Fruit fly (Drosophila melanogaster) whole organism, embryonic: ENCODE measurements around the gene park.

Source experiments
- Abd-B ChIP-seq: fragments of 200-800 bp; sonication (Bioruptor generic); optimal IDR thresholded peaks from 2 replicates; lab custom pipeline; 2018; ENCODE audit warnings: missing biosample characterization, mild to moderate bottlenecking, missing genetic modification characterization, moderate library complexity
- B-H2 ChIP-seq: fragments of 200-800 bp; sonication (Bioruptor generic); optimal IDR thresholded peaks from 2 replicates; lab custom pipeline; 2018; ENCODE audit warnings: missing biosample characterization, mild to moderate bottlenecking, missing genetic modification characterization
- Bteb2 ChIP-seq: fragments of 200-800 bp; sonication (Bioruptor generic); optimal IDR thresholded peaks from 2 replicates; lab custom pipeline; 2016; ENCODE audit warnings: missing biosample characterization, missing genetic modification characterization
- CG1024 ChIP-seq: fragments of 200-800 bp; sonication (Bioruptor generic); IDR thresholded peaks from 2 replicates; pipeline ENCODE4 v1.3.6; 2022; ENCODE audit warnings: missing biosample characterization, missing genetic modification characterization
- CG10543 ChIP-seq: fragments of 200-800 bp; sonication (Bioruptor generic); optimal IDR thresholded peaks from 3 replicates; lab custom pipeline; 2017; ENCODE audit warnings: missing biosample characterization, mild to moderate bottlenecking, missing genetic modification characterization, moderate library complexity
- CG10654 ChIP-seq: fragments of 200-800 bp; sonication (Bioruptor generic); optimal IDR thresholded peaks from 2 replicates; lab custom pipeline; 2016; ENCODE audit warnings: missing biosample characterization, missing genetic modification characterization
- CG12942 ChIP-seq: fragments of 200-800 bp; sonication (Bioruptor generic); optimal IDR thresholded peaks from 3 replicates; lab custom pipeline; 2016; ENCODE audit warnings: missing biosample characterization, missing genetic modification characterization
- CG14710 ChIP-seq: fragments of 200-800 bp; sonication (Bioruptor generic); optimal IDR thresholded peaks from 3 replicates; lab custom pipeline; 2019; ENCODE audit warnings: missing biosample characterization, mild to moderate bottlenecking, missing genetic modification characterization, moderate library complexity
- CG15011 ChIP-seq: fragments of 200-800 bp; sonication (Bioruptor generic); optimal IDR thresholded peaks from 3 replicates; lab custom pipeline; 2018; ENCODE audit warnings: missing biosample characterization, mild to moderate bottlenecking, missing genetic modification characterization
- CG1529 ChIP-seq: fragments of 200-800 bp; sonication (Bioruptor generic); optimal IDR thresholded peaks from 3 replicates; lab custom pipeline; 2018; ENCODE audit warnings: missing biosample characterization, missing genetic modification characterization
- CG15601 ChIP-seq: fragments of 200-800 bp; sonication (Bioruptor generic); optimal IDR thresholded peaks from 3 replicates; lab custom pipeline; 2019; ENCODE audit warnings: missing biosample characterization, mild to moderate bottlenecking, missing genetic modification characterization, moderate library complexity
- CG16779 ChIP-seq: fragments of 200-800 bp; sonication (Bioruptor generic); IDR thresholded peaks from 2 replicates; pipeline ENCODE4 v1.3.6; 2022; ENCODE audit warnings: missing biosample characterization, missing genetic modification characterization
- CG16815 ChIP-seq: fragments of 200-800 bp; sonication (Bioruptor generic); optimal IDR thresholded peaks from 3 replicates; lab custom pipeline; 2017; ENCODE audit warnings: missing biosample characterization, mild to moderate bottlenecking, missing genetic modification characterization
- CG17612 ChIP-seq: fragments of 200-800 bp; sonication (Bioruptor generic); IDR thresholded peaks from 2 replicates; pipeline ENCODE4 v1.3.6; 2022; ENCODE audit warnings: missing biosample characterization, missing genetic modification characterization
- CG30020 ChIP-seq: fragments of 200-800 bp; optimal IDR thresholded peaks from 2 replicates; lab custom pipeline; 2019; ENCODE audit warnings: missing biosample characterization, mild to moderate bottlenecking, missing genetic modification characterization, moderate library complexity
- CG34224 ChIP-seq: fragments of 200-800 bp; sonication (Bioruptor generic); IDR thresholded peaks from 3 replicates; pipeline ENCODE4 v1.3.6; 2022; ENCODE audit warnings: missing biosample characterization, missing genetic modification characterization; ENCODE audit not compliant: partially characterized antibody
- CG42726 ChIP-seq: fragments of 200-800 bp; sonication (Bioruptor generic); IDR thresholded peaks from 2 replicates; pipeline ENCODE4 v1.3.6; 2022; ENCODE audit warnings: missing biosample characterization, missing genetic modification characterization; ENCODE audit not compliant: partially characterized antibody
- CG4282 ChIP-seq: fragments of 200-800 bp; sonication (Bioruptor generic); optimal IDR thresholded peaks from 2 replicates; lab custom pipeline; 2016; ENCODE audit warnings: missing biosample characterization, missing genetic modification characterization
- CG6683 ChIP-seq: fragments of 200-800 bp; sonication (Bioruptor generic); optimal IDR thresholded peaks from 2 replicates; lab custom pipeline; 2017; ENCODE audit warnings: missing biosample characterization, mild to moderate bottlenecking, missing genetic modification characterization, missing genetic modification reagents
- CG6791 ChIP-seq: fragments of 200-800 bp; sonication (Bioruptor generic); IDR thresholded peaks from 3 replicates; pipeline ENCODE4 v1.3.6; 2022; ENCODE audit warnings: missing biosample characterization, missing genetic modification characterization; ENCODE audit not compliant: partially characterized antibody
- CG9876 ChIP-seq: fragments of 200-800 bp; sonication (Bioruptor generic); optimal IDR thresholded peaks from 2 replicates; lab custom pipeline; 2016; ENCODE audit warnings: missing biosample characterization, missing genetic modification characterization
- CkIIα-i1 ChIP-seq: fragments of 200-800 bp; sonication (Bioruptor generic); IDR thresholded peaks from 2 replicates; pipeline ENCODE4 v1.3.6; 2022; ENCODE audit warnings: missing biosample characterization, missing genetic modification characterization
- D ChIP-seq, 2 experiments: fragments of 200-800 bp in 1 of 2; fragments of >200 bp in 1 of 2; sonication (Bioruptor generic) in 1 of 2; optimal IDR thresholded peaks; 2 replicates in 1 of 2; 3 replicates in 1 of 2; lab custom pipeline; 2017; ENCODE audit warnings: mild to moderate bottlenecking in 1 of 2, missing biosample characterization in 1 of 2, missing genetic modification characterization in 1 of 2, missing genetic modification reagents in 1 of 2
- Doc3 ChIP-seq: fragments of 200-800 bp; sonication (Bioruptor generic); IDR thresholded peaks from 3 replicates; pipeline ENCODE4 v1.3.6; 2022; ENCODE audit warnings: missing biosample characterization, missing genetic modification characterization; ENCODE audit not compliant: partially characterized antibody
- Drgx ChIP-seq: fragments of 200-800 bp; sonication (Bioruptor generic); IDR thresholded peaks from 2 replicates; pipeline ENCODE4 v1.3.6; 2022; ENCODE audit warnings: missing biosample characterization, missing genetic modification characterization
- Fer3 ChIP-seq: fragments of 200-800 bp; sonication (Bioruptor generic); optimal IDR thresholded peaks from 2 replicates; lab custom pipeline; 2018; ENCODE audit warnings: missing biosample characterization, mild to moderate bottlenecking, missing genetic modification characterization, moderate library complexity
- Gug ChIP-seq: fragments of 200-800 bp; sonication (Bioruptor generic); IDR thresholded peaks from 4 replicates; pipeline ENCODE4 v1.3.6; 2022; ENCODE audit warnings: missing biosample characterization, missing genetic modification characterization
- Hey ChIP-seq: fragments of 200-800 bp; sonication (Bioruptor generic); optimal IDR thresholded peaks from 3 replicates; lab custom pipeline; 2018; ENCODE audit warnings: missing biosample characterization, mild to moderate bottlenecking, missing genetic modification characterization
- Med ChIP-seq: fragments of 200-800 bp; sonication (Bioruptor generic); peaks from one replicate; lab custom pipeline; 2016; ENCODE audit warnings: missing biosample characterization, missing genetic modification characterization, mild to moderate bottlenecking, inconsistent platforms, moderate library complexity
- Mes4 ChIP-seq: fragments of 200-800 bp; sonication (Bioruptor generic); optimal IDR thresholded peaks from 2 replicates; lab custom pipeline; 2016; ENCODE audit warnings: missing biosample characterization, missing genetic modification characterization
- Neu2 ChIP-seq: fragments of 200-800 bp; sonication (Bioruptor generic); optimal IDR thresholded peaks from 3 replicates; lab custom pipeline; 2016; ENCODE audit warnings: missing biosample characterization, missing genetic modification characterization, borderline replicate concordance
- Oli ChIP-seq: fragments of 200-800 bp; sonication (Bioruptor generic); optimal IDR thresholded peaks from 2 replicates; lab custom pipeline; 2018; ENCODE audit warnings: missing biosample characterization, mild to moderate bottlenecking, missing genetic modification characterization, moderate library complexity
- Spps ChIP-seq: fragments of 200-800 bp; sonication (Bioruptor generic); optimal IDR thresholded peaks from 2 replicates; lab custom pipeline; 2018; ENCODE audit warnings: missing biosample characterization, mild to moderate bottlenecking, missing genetic modification characterization
- Vsx1 ChIP-seq: fragments of 200-800 bp; sonication (Bioruptor generic); optimal IDR thresholded peaks from 2 replicates; lab custom pipeline; 2017; ENCODE audit warnings: missing biosample characterization, mild to moderate bottlenecking, missing genetic modification characterization, missing genetic modification reagents
- ap ChIP-seq: fragments of 200-800 bp; sonication (Bioruptor generic); IDR thresholded peaks from 2 replicates; pipeline ENCODE4 v1.3.6; 2022; ENCODE audit warnings: missing biosample characterization, missing genetic modification characterization
- dan ChIP-seq: fragments of 200-800 bp; sonication (Bioruptor generic); IDR thresholded peaks from 2 replicates; pipeline ENCODE4 v1.3.6; 2022; ENCODE audit warnings: missing biosample characterization, missing genetic modification characterization
- esg ChIP-seq: fragments of 200-800 bp; sonication (Bioruptor generic); conservative IDR thresholded peaks from 2 replicates; pipeline ENCODE4 v1.3.6; 2022; ENCODE audit warnings: missing biosample characterization, missing genetic modification characterization
- fd102C ChIP-seq: fragments of 200-800 bp; sonication (Bioruptor generic); optimal IDR thresholded peaks from 2 replicates; lab custom pipeline; 2018; ENCODE audit warnings: missing biosample characterization, mild to moderate bottlenecking, missing genetic modification characterization, moderate library complexity
- ftz-f1 ChIP-seq: fragments of 200-800 bp; sonication (Bioruptor generic); optimal IDR thresholded peaks from 2 replicates; lab custom pipeline; 2016; ENCODE audit warnings: missing biosample characterization, missing genetic modification characterization
- gfzf ChIP-seq: fragments of 200-800 bp; sonication (Bioruptor generic); optimal IDR thresholded peaks from 2 replicates; lab custom pipeline; 2016; ENCODE audit warnings: missing biosample characterization, mild to moderate bottlenecking, missing genetic modification characterization, moderate library complexity
- hbn ChIP-seq: fragments of 200-800 bp; sonication (Bioruptor generic); IDR thresholded peaks from 2 replicates; pipeline ENCODE4 v1.3.6; 2022; ENCODE audit warnings: missing biosample characterization, missing genetic modification characterization; ENCODE audit not compliant: partially characterized antibody
- hth ChIP-seq: fragments of >200 bp; optimal IDR thresholded peaks from 2 replicates; lab custom pipeline; 2017; ENCODE audit warnings: inconsistent platforms
- pita ChIP-seq: fragments of 200-800 bp; sonication (Bioruptor generic); optimal IDR thresholded peaks from 2 replicates; lab custom pipeline; 2017; ENCODE audit warnings: missing biosample characterization, mild to moderate bottlenecking, missing genetic modification characterization
- pnt ChIP-seq: fragments of 200-800 bp; sonication (Bioruptor generic); optimal IDR thresholded peaks from 3 replicates; lab custom pipeline; 2016; ENCODE audit warnings: missing biosample characterization, missing genetic modification characterization
- sc ChIP-seq, 3 experiments: fragments of >200 bp in 2 of 3; fragments of 200-800 bp in 1 of 3; sonication (Bioruptor generic) in 1 of 3; optimal IDR thresholded peaks; 2 replicates in 2 of 3; 3 replicates in 1 of 3; lab custom pipeline; 2017; ENCODE audit warnings: mild to moderate bottlenecking in 1 of 3, missing biosample characterization in 1 of 3, missing genetic modification characterization in 1 of 3, missing genetic modification reagents in 1 of 3
- sens-2 ChIP-seq: fragments of 200-800 bp; sonication (Bioruptor generic); IDR thresholded peaks from 2 replicates; pipeline ENCODE4 v1.3.6; 2022; ENCODE audit warnings: missing biosample characterization, missing genetic modification characterization
- slbo ChIP-seq: fragments of 200-800 bp; sonication (Bioruptor generic); IDR thresholded peaks from 2 replicates; pipeline ENCODE4 v1.3.6; 2022; ENCODE audit warnings: missing biosample characterization, missing genetic modification characterization
- tap ChIP-seq: fragments of 200-800 bp; optimal IDR thresholded peaks from 3 replicates; lab custom pipeline; 2019; ENCODE audit warnings: missing biosample characterization, mild to moderate bottlenecking, missing genetic modification characterization, moderate library complexity
- z ChIP-seq: fragments of 200-800 bp; sonication (Bioruptor generic); IDR thresholded peaks from 3 replicates; pipeline ENCODE4 v1.3.6; 2022; ENCODE audit warnings: missing biosample characterization, missing genetic modification characterization

The park gene

dm6 chr3L:21175531-21176271, 21.0 kb downstream of the park start (continued):
- TF ChIP-seq Drgx (GFP tag; lab: Robert Waterston, UW) (no peak), tap (tag; lab: Kevin White, UChicago) (no peak), dan (GFP tag; lab: Robert Waterston, UW) (no peak), pita (GFP tag; lab: Kevin White, UChicago) (no peak), CG16815 (GFP tag; lab: Kevin White, UChicago) (no peak), slbo (GFP tag; lab: Robert Waterston, UW) (no peak), Med (GFP tag; lab: Kevin White, UChicago) (peak; percentile 82), Doc3 (GFP tag; lab: Robert Waterston, UW) (0 out of 3 replicates have a peak, but pooled peaks have one; percentile 20), CG6683 (GFP tag; lab: Kevin White, UChicago) (no peak), fd102C (GFP tag; lab: Kevin White, UChicago) (no peak), CkIIα-i1 (no peak), CG15601 (no peak), CG6791 (GFP tag; lab: Robert Waterston, UW) (no peak), z (GFP tag; lab: Robert Waterston, UW) (no peak), hth (lab: Kevin White, UChicago) (no peak), CG16779 (no peak), Fer3 (tag; lab: Kevin White, UChicago) (no peak), Mes4 (no peak), ftz-f1 (GFP tag; lab: Kevin White, UChicago) (no peak), D (optimal IDR thresholded peaks at IDR 0.05; lab: Kevin White, UChicago) (no peak), D (GFP tag; optimal IDR thresholded peaks at IDR 0.05; lab: Kevin White, UChicago) (no peak), CG12942 (GFP tag; lab: Kevin White, UChicago) (no peak), CG10543 (GFP tag; lab: Kevin White, UChicago) (no peak), Vsx1 (no peak), CG4282 (GFP tag; lab: Kevin White, UChicago) (no peak), esg (GFP tag; lab: Robert Waterston, UW) (no peak), Neu2 (GFP tag; lab: Kevin White, UChicago) (no peak), gfzf (GFP tag; lab: Kevin White, UChicago) (peak; percentile 93), Abd-B (GFP tag; lab: Kevin White, UChicago) (no peak), CG42726 (GFP tag; lab: Robert Waterston, UW) (no peak), B-H2 (GFP tag; lab: Kevin White, UChicago) (no peak), ap (GFP tag; lab: Robert Waterston, UW) (no peak), sc (optimal IDR thresholded peaks at IDR 0.05; lab: Kevin White, UChicago) (no peak), sc (GFP tag; optimal IDR thresholded peaks at IDR 0.05; lab: Kevin White, UChicago) (no peak), Oli (tag; lab: Kevin White, UChicago) (no peak), CG10654 (GFP tag; lab: Kevin White, UChicago) (no peak), CG9876 (GFP tag; lab: Kevin White, UChicago) (no peak), CG1529 (GFP tag; lab: Kevin White, UChicago) (no peak), hbn (GFP tag; lab: Robert Waterston, UW) (peak; percentile 33; the same call in 1 of the 2 replicates), pnt (GFP tag; lab: Kevin White, UChicago) (no peak), CG30020 (tag; lab: Kevin White, UChicago) (peak; percentile 3), CG14710 (tag; lab: Kevin White, UChicago) (peak; percentile 65), Spps (tag; lab: Kevin White, UChicago) (no peak), Hey (tag; lab: Kevin White, UChicago) (no peak), CG15011 (GFP tag; lab: Kevin White, UChicago) (no peak), sens-2 (GFP tag; lab: Robert Waterston, UW) (no peak), CG34224 (GFP tag; lab: Robert Waterston, UW) (0 out of 3 replicates have a peak, but pooled peaks have one; percentile 37), CG1024 (GFP tag; lab: Robert Waterston, UW) (no peak), Gug (GFP tag; lab: Robert Waterston, UW) (no peak), Bteb2 (GFP tag; lab: Kevin White, UChicago) (no peak), CG17612 (no peak)
